Worm (Caenorhabditis elegans) whole organism, L2 larva: Measurements from ENCODE around the gene clec-138.

Source experiments
- blmp-1 ChIP-seq: sonication (generic microtip); optimal IDR thresholded peaks from 2 replicates; lab custom pipeline; 2017; ENCODE audit warnings: missing genetic modification characterization, mild to moderate bottlenecking, missing compliant biosample characterization, antibody characterized with exemption, moderate library complexity; ENCODE audit not compliant: insufficient read depth
- egl-27 ChIP-seq: sonication (generic microtip); optimal IDR thresholded peaks from 3 replicates; lab custom pipeline; 2017; ENCODE audit warnings: missing biosample characterization, missing genetic modification reagents, missing genetic modification characterization
- elt-3 ChIP-seq: sonication (generic microtip); optimal IDR thresholded peaks from 2 replicates; lab custom pipeline; 2017; ENCODE audit warnings: missing biosample characterization, missing genetic modification characterization
- lin-13 ChIP-seq: fragments of 150-350 bp; optimal IDR thresholded peaks from 2 replicates; lab custom pipeline; 2014; ENCODE audit warnings: missing biosample characterization, missing genetic modification reagents, missing genetic modification characterization
- nhr-11 ChIP-seq: fragments of 150-350 bp; optimal IDR thresholded peaks from 2 replicates; lab custom pipeline; 2014; ENCODE audit warnings: missing biosample characterization, missing genetic modification characterization
- nhr-237 ChIP-seq: fragments of 150-350 bp; optimal IDR thresholded peaks from 2 replicates; lab custom pipeline; 2014; ENCODE audit warnings: missing biosample characterization, missing genetic modification characterization
- nhr-6 ChIP-seq: fragments of 150-350 bp; optimal IDR thresholded peaks from 2 replicates; lab custom pipeline; 2014; ENCODE audit warnings: missing biosample characterization, missing genetic modification characterization
- unc-62 ChIP-seq: fragments of 150-350 bp; optimal IDR thresholded peaks from 2 replicates; lab custom pipeline; 2014; ENCODE audit warnings: missing biosample characterization, missing genetic modification reagents, missing genetic modification characterization

DNA sequence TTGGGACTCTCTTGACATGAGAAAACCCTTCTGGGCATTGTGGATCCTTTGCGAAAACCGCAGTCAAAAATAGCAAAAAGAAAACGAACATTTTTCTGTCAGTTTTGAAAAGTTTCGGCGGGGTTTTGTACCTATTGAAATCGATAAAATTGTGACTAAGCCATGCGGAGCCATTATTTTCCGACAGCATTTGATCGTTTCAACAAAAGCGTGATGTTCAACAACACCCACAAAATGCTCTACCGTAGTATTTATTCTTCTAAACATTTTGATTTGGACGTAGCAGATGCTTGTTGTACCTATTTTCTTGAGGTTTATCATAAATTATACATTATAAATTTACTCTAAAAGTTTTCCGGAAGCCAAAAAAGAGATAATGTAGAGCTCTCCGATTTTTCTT, 3.2 kb downstream of the clec-138 start, which contains the start of gene clec-136:
- TF ChIP-seq unc-62 (GFP tag; lab: Kevin White, UChicago): no peak
- no peak for TF ChIP-seq nhr-11 (tag; lab: Kevin White, UChicago)
- no peak for TF ChIP-seq elt-3 (tag; lab: Kevin White, UChicago)
- TF ChIP-seq lin-13 (GFP tag; lab: Kevin White, UChicago): no peak
- TF ChIP-seq nhr-237 (tag; lab: Kevin White, UChicago): no peak
- no peak for TF ChIP-seq blmp-1 (tag; lab: Kevin White, UChicago)
- TF ChIP-seq egl-27 (tag; lab: Kevin White, UChicago): no peak
- no peak for TF ChIP-seq nhr-6 (tag; lab: Kevin White, UChicago)
